Fruit fly (Drosophila melanogaster): Measurements from ENCODE around the gene CG12204.

DNA sequence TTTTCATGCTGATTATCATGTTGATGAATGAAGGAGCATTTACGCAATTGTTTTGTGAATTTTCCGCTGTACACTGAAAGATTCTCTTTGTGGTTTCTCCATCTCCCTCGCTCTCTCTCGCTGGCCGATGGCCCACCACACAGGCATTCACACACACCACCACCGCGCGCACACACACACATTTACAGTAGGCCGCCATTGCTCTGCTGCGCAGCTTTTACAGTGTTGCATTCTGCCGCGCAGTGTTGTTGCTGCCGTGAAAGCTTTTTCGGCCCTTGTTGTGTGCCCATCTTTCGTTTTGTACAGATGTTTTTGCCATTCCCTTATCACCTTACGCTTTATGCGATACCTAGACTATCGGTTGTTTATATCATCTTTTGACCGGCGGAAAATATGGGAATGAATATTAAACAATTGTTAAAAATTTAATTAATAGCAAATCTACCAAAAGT, 2.6 kb upstream of the CG12204 start:
- no peak for TF ChIP-seq CG8632 (GFP tag; optimal IDR thresholded peaks at IDR 0.05)
- no peak for TF ChIP-seq Smox (GFP tag; optimal IDR thresholded peaks at IDR 0.05)
